Worm (Caenorhabditis elegans) whole organism, mixed stage, embryonic: ENCODE data around the gene K10G4.3.

ENCODE experiments used
- M03D4.4 ChIP-seq: sonication (generic microtip); optimal IDR thresholded peaks from 2 replicates; lab custom pipeline; 2017; ENCODE audit warnings: mild to moderate bottlenecking, missing genetic modification characterization, missing compliant biosample characterization
- bed-3 ChIP-seq: fragments of 200-800 bp; sonication (Bioruptor generic); optimal IDR thresholded peaks from 3 replicates; lab custom pipeline; 2018; ENCODE audit warnings: mild to moderate bottlenecking, missing genetic modification characterization, moderate library complexity, missing compliant biosample characterization
- blmp-1 ChIP-seq: fragments of 150-350 bp; optimal IDR thresholded peaks from 2 replicates; lab custom pipeline; 2014; ENCODE audit warnings: missing biosample characterization, missing genetic modification characterization
- ceh-39 ChIP-seq: fragments of 150-350 bp; optimal IDR thresholded peaks from 2 replicates; lab custom pipeline; 2014; ENCODE audit warnings: missing biosample characterization, missing genetic modification characterization
- ceh-83 ChIP-seq: fragments of 200-800 bp; sonication (Bioruptor generic); optimal IDR thresholded peaks from 2 replicates; lab custom pipeline; 2018; ENCODE audit warnings: mild to moderate bottlenecking, missing genetic modification characterization, missing compliant biosample characterization
- ces-1 ChIP-seq: fragments of 150-350 bp; optimal IDR thresholded peaks from 2 replicates; lab custom pipeline; 2014; ENCODE audit warnings: missing biosample characterization, missing genetic modification reagents, missing genetic modification characterization
- cnd-1 ChIP-seq: fragments of 200-800 bp; sonication (Bioruptor generic); optimal IDR thresholded peaks from 2 replicates; lab custom pipeline; 2018; ENCODE audit warnings: mild to moderate bottlenecking, missing genetic modification characterization, missing compliant biosample characterization
- drap-1 ChIP-seq: fragments of 200-800 bp; sonication (Bioruptor generic); optimal IDR thresholded peaks from 3 replicates; lab custom pipeline; 2018; ENCODE audit warnings: mild to moderate bottlenecking, missing genetic modification characterization, missing compliant biosample characterization
- elt-1 ChIP-seq: sonication (generic microtip); optimal IDR thresholded peaks from 2 replicates; lab custom pipeline; 2017; ENCODE audit warnings: missing genetic modification characterization, mild to moderate bottlenecking, missing compliant biosample characterization, antibody characterized with exemption, moderate library complexity, borderline replicate concordance; ENCODE audit not compliant: insufficient read depth
- elt-3 ChIP-seq: fragments of 150-350 bp; optimal IDR thresholded peaks from 2 replicates; lab custom pipeline; 2014; ENCODE audit warnings: missing biosample characterization, missing genetic modification characterization
- flh-1 ChIP-seq: fragments of 200-800 bp; sonication (Bioruptor generic); optimal IDR thresholded peaks from 2 replicates; lab custom pipeline; 2018; ENCODE audit warnings: mild to moderate bottlenecking, missing genetic modification characterization, moderate library complexity, missing compliant biosample characterization
- ham-2 ChIP-seq: fragments of 200-800 bp; sonication (Bioruptor generic); optimal IDR thresholded peaks from 2 replicates; lab custom pipeline; 2018; ENCODE audit warnings: mild to moderate bottlenecking, missing genetic modification characterization, missing compliant biosample characterization
- lin-13 ChIP-seq: fragments of 150-350 bp; optimal IDR thresholded peaks from 2 replicates; lab custom pipeline; 2014; ENCODE audit warnings: missing biosample characterization, missing genetic modification characterization
- lin-32 ChIP-seq: fragments of 200-800 bp; sonication (Bioruptor generic); optimal IDR thresholded peaks from 2 replicates; lab custom pipeline; 2018; ENCODE audit warnings: mild to moderate bottlenecking, missing genetic modification characterization, missing compliant biosample characterization
- lsy-2 ChIP-seq: fragments of 150-350 bp; optimal IDR thresholded peaks from 2 replicates; lab custom pipeline; 2014; ENCODE audit warnings: missing biosample characterization, missing genetic modification characterization
- mab-5 ChIP-seq: fragments of 150-350 bp; optimal IDR thresholded peaks from 2 replicates; lab custom pipeline; 2014; ENCODE audit warnings: missing biosample characterization, missing genetic modification characterization
- mep-1 ChIP-seq: fragments of 150-350 bp; optimal IDR thresholded peaks from 2 replicates; lab custom pipeline; 2017; ENCODE audit warnings: missing biosample characterization, missing genetic modification reagents, missing genetic modification characterization, inconsistent platforms
- mls-2 ChIP-seq: sonication (generic microtip); optimal IDR thresholded peaks from 2 replicates; lab custom pipeline; 2016; ENCODE audit warnings: mild to moderate bottlenecking, missing genetic modification characterization, moderate library complexity, missing compliant biosample characterization
- nhr-12 ChIP-seq: fragments of 150-350 bp; optimal IDR thresholded peaks from 2 replicates; lab custom pipeline; 2014; ENCODE audit warnings: missing biosample characterization, missing genetic modification characterization
- nhr-2 ChIP-seq: fragments of 150-350 bp; optimal IDR thresholded peaks from 2 replicates; lab custom pipeline; 2014; ENCODE audit warnings: missing biosample characterization, missing genetic modification characterization
- nhr-237 ChIP-seq: fragments of 150-350 bp; optimal IDR thresholded peaks from 2 replicates; lab custom pipeline; 2014; ENCODE audit warnings: missing biosample characterization, missing genetic modification characterization
- nhr-28 ChIP-seq: fragments of 150-350 bp; optimal IDR thresholded peaks from 2 replicates; lab custom pipeline; 2014; ENCODE audit warnings: missing biosample characterization, missing genetic modification characterization
- nhr-76 ChIP-seq: sonication (generic microtip); optimal IDR thresholded peaks from 2 replicates; lab custom pipeline; 2017; ENCODE audit warnings: missing biosample characterization, missing genetic modification characterization
- pha-4 ChIP-seq: fragments of 150-350 bp; optimal IDR thresholded peaks from 2 replicates; lab custom pipeline; 2018; ENCODE audit warnings: missing biosample characterization, missing genetic modification reagents, missing genetic modification characterization
- sem-2 ChIP-seq: fragments of 200-800 bp; sonication (Bioruptor generic); optimal IDR thresholded peaks from 2 replicates; lab custom pipeline; 2018; ENCODE audit warnings: mild to moderate bottlenecking, missing genetic modification characterization, missing compliant biosample characterization
- snpc-4 ChIP-seq: fragments of 150-350 bp; optimal IDR thresholded peaks from 2 replicates; lab custom pipeline; 2014; ENCODE audit warnings: missing biosample characterization, missing genetic modification characterization
- sptf-1 ChIP-seq: sonication (generic microtip); optimal IDR thresholded peaks from 2 replicates; lab custom pipeline; 2017; ENCODE audit warnings: mild to moderate bottlenecking, missing genetic modification characterization, moderate library complexity, missing compliant biosample characterization
- tbx-8 ChIP-seq: fragments of 200-800 bp; sonication (Bioruptor generic); optimal IDR thresholded peaks from 2 replicates; lab custom pipeline; 2018; ENCODE audit warnings: mild to moderate bottlenecking, missing genetic modification characterization, moderate library complexity, missing compliant biosample characterization
- unc-120 ChIP-seq: sonication (generic microtip); optimal IDR thresholded peaks from 2 replicates; lab custom pipeline; 2017; ENCODE audit warnings: missing genetic modification characterization, missing compliant biosample characterization; ENCODE audit not compliant: poor library complexity, severe bottlenecking
- unc-39 ChIP-seq: fragments of 150-350 bp; optimal IDR thresholded peaks from 2 replicates; lab custom pipeline; 2014; ENCODE audit warnings: missing biosample characterization, missing genetic modification characterization
- unc-62 ChIP-seq: fragments of 150-350 bp; optimal IDR thresholded peaks from 2 replicates; lab custom pipeline; 2014; ENCODE audit warnings: missing biosample characterization, missing genetic modification reagents, missing genetic modification characterization
- zip-8 ChIP-seq: fragments of 150-350 bp; optimal IDR thresholded peaks from 2 replicates; lab custom pipeline; 2014; ENCODE audit warnings: missing biosample characterization, missing genetic modification characterization
- ztf-11 ChIP-seq: fragments of 150-350 bp; optimal IDR thresholded peaks from 2 replicates; lab custom pipeline; 2014; ENCODE audit warnings: missing biosample characterization, missing genetic modification characterization

Gene K10G4.3

ce11 chrV:17296443-17296842 is 31.7 kb upstream of the K10G4.3 start:
- TF ChIP-seq mep-1 (no peak), zip-8 (tag; lab: Kevin White, UChicago) (no peak), unc-62 (GFP tag; lab: Kevin White, UChicago) (no peak), blmp-1 (tag; lab: Kevin White, UChicago) (no peak), cnd-1 (tag; lab: Kevin White, UChicago) (no peak), nhr-237 (tag; lab: Kevin White, UChicago) (no peak), lsy-2 (tag; lab: Kevin White, UChicago) (no peak), ces-1 (GFP tag; lab: Kevin White, UChicago) (no peak), lin-32 (GFP tag; lab: Kevin White, UChicago) (no peak), snpc-4 (tag; lab: Kevin White, UChicago) (no peak), elt-1 (tag; lab: Kevin White, UChicago) (no peak), unc-39 (tag; lab: Kevin White, UChicago) (no peak), flh-1 (GFP tag; lab: Kevin White, UChicago) (no peak), sptf-1 (tag; lab: Kevin White, UChicago) (no peak), nhr-2 (tag; lab: Kevin White, UChicago) (no peak), nhr-76 (no peak), ceh-39 (tag; lab: Kevin White, UChicago) (no peak)

ce11 chrV:17292740-17293139 is 28.0 kb upstream of the K10G4.3 start:
- TF ChIP-seq nhr-28 (tag; lab: Kevin White, UChicago) (no peak), lsy-2 (tag; lab: Kevin White, UChicago) (no peak), ceh-83 (GFP tag; lab: Kevin White, UChicago) (no peak)

ce11 chrV:17284159-17284558 is 19.4 kb upstream of the K10G4.3 start:
- no peak for TF ChIP-seq flh-1 (GFP tag; lab: Kevin White, UChicago)
- TF ChIP-seq sptf-1 (tag; lab: Kevin White, UChicago), result no peak
- no peak for TF ChIP-seq lsy-2 (tag; lab: Kevin White, UChicago)
- TF ChIP-seq elt-1 (tag; lab: Kevin White, UChicago), result no peak
- TF ChIP-seq ztf-11, result no peak
- TF ChIP-seq ham-2 (GFP tag; lab: Kevin White, UChicago), result no peak
- TF ChIP-seq nhr-2 (tag; lab: Kevin White, UChicago), result no peak
- TF ChIP-seq drap-1 (GFP tag; lab: Kevin White, UChicago), result no peak
- TF ChIP-seq snpc-4 (tag; lab: Kevin White, UChicago), result no peak
- TF ChIP-seq lin-32 (GFP tag; lab: Kevin White, UChicago), result no peak
- TF ChIP-seq sem-2, result no peak
- no peak for TF ChIP-seq nhr-237 (tag; lab: Kevin White, UChicago)
- no peak for TF ChIP-seq cnd-1 (tag; lab: Kevin White, UChicago)
- TF ChIP-seq nhr-12 (tag; lab: Kevin White, UChicago), result no peak
- TF ChIP-seq M03D4.4 (tag; lab: Kevin White, UChicago), result no peak
- no peak for TF ChIP-seq nhr-76
- TF ChIP-seq ces-1 (GFP tag; lab: Kevin White, UChicago), result no peak
- TF ChIP-seq unc-62 (GFP tag; lab: Kevin White, UChicago), result no peak
- no peak for TF ChIP-seq lin-13 (tag; lab: Kevin White, UChicago)
- TF ChIP-seq zip-8 (tag; lab: Kevin White, UChicago), result no peak
- TF ChIP-seq, all 35 proteins: peak for 0

ce11 chrV:17273249-17273648 is 8.5 kb upstream of the K10G4.3 start, which contains the start of gene K10G4.10:
Gene K10G4.10 (plus strand): TSS chrV:17273549.
- TF ChIP-seq nhr-76 (no peak), lin-13 (tag; lab: Kevin White, UChicago) (no peak), elt-3 (tag; lab: Kevin White, UChicago) (no peak), ces-1 (GFP tag; lab: Kevin White, UChicago) (no peak), pha-4 (tag; lab: Kevin White, UChicago) (no peak), ceh-39 (tag; lab: Kevin White, UChicago) (no peak), ham-2 (GFP tag; lab: Kevin White, UChicago) (no peak), nhr-237 (tag; lab: Kevin White, UChicago) (no peak), bed-3 (GFP tag; lab: Kevin White, UChicago) (no peak), unc-120 (no peak), mab-5 (tag; lab: Kevin White, UChicago) (no peak), mep-1 (no peak), tbx-8 (GFP tag; lab: Kevin White, UChicago) (no peak), unc-39 (tag; lab: Kevin White, UChicago) (no peak), mls-2 (tag; lab: Kevin White, UChicago) (no peak), zip-8 (tag; lab: Kevin White, UChicago) (no peak), nhr-2 (tag; lab: Kevin White, UChicago) (no peak), flh-1 (GFP tag; lab: Kevin White, UChicago) (no peak), blmp-1 (tag; lab: Kevin White, UChicago) (no peak), drap-1 (GFP tag; lab: Kevin White, UChicago) (no peak)
- TF ChIP-seq, all 35 proteins: peak for 0
